Fruit fly (Drosophila melanogaster) whole organism, embryonic: ENCODE results near the gene HINT1.

Experiments used
- Ada2b ChIP-seq: fragments of 200-800 bp; sonication (Bioruptor generic); IDR thresholded peaks from 2 replicates; pipeline ENCODE4 v1.3.6; 2022; ENCODE audit warnings: missing biosample characterization, missing genetic modification characterization
- Aef1 ChIP-seq: fragments of 200-800 bp; sonication (Bioruptor generic); IDR thresholded peaks from 3 replicates; pipeline ENCODE4 v1.3.6; 2022; ENCODE audit warnings: missing biosample characterization, missing genetic modification characterization
- CG10321 ChIP-seq: fragments of 200-800 bp; sonication (Bioruptor generic); IDR thresholded peaks from 2 replicates; pipeline ENCODE4 v1.3.6; 2022; ENCODE audit warnings: missing biosample characterization, missing genetic modification characterization
- CG10654 ChIP-seq: fragments of 200-800 bp; sonication (Bioruptor generic); optimal IDR thresholded peaks from 2 replicates; lab custom pipeline; 2016; ENCODE audit warnings: missing biosample characterization, missing genetic modification characterization
- CG11723 ChIP-seq: fragments of 200-800 bp; sonication (Bioruptor generic); optimal IDR thresholded peaks from 2 replicates; lab custom pipeline; 2017; ENCODE audit warnings: missing biosample characterization, mild to moderate bottlenecking, missing genetic modification characterization
- CG12769 ChIP-seq: fragments of 200-800 bp; sonication (Bioruptor generic); optimal IDR thresholded peaks from 2 replicates; lab custom pipeline; 2019; ENCODE audit warnings: missing biosample characterization, mild to moderate bottlenecking, missing genetic modification characterization, moderate library complexity
- CG13296 ChIP-seq: fragments of 200-800 bp; sonication (Bioruptor generic); optimal IDR thresholded peaks from 3 replicates; lab custom pipeline; 2018; ENCODE audit warnings: missing biosample characterization, mild to moderate bottlenecking, missing genetic modification characterization
- CG13424 ChIP-seq: fragments of 200-800 bp; sonication (Bioruptor generic); optimal IDR thresholded peaks from 2 replicates; lab custom pipeline; 2019; ENCODE audit warnings: missing biosample characterization, mild to moderate bottlenecking, missing genetic modification characterization, moderate library complexity
- CG13775 ChIP-seq: fragments of 200-800 bp; sonication (Bioruptor generic); optimal IDR thresholded peaks from 3 replicates; lab custom pipeline; 2017; ENCODE audit warnings: missing biosample characterization, mild to moderate bottlenecking, missing genetic modification characterization
- CG14710 ChIP-seq: fragments of 200-800 bp; sonication (Bioruptor generic); optimal IDR thresholded peaks from 3 replicates; lab custom pipeline; 2019; ENCODE audit warnings: missing biosample characterization, mild to moderate bottlenecking, missing genetic modification characterization, moderate library complexity
- CG1647 ChIP-seq: fragments of 200-800 bp; sonication (Bioruptor generic); optimal IDR thresholded peaks from 3 replicates; lab custom pipeline; 2016; ENCODE audit warnings: missing biosample characterization, missing genetic modification characterization
- CG17612 ChIP-seq: fragments of 200-800 bp; sonication (Bioruptor generic); IDR thresholded peaks from 2 replicates; pipeline ENCODE4 v1.3.6; 2022; ENCODE audit warnings: missing biosample characterization, missing genetic modification characterization
- CG2199 ChIP-seq: fragments of 200-800 bp; sonication (Bioruptor generic); IDR thresholded peaks from 3 replicates; pipeline ENCODE4 v1.3.6; 2022; ENCODE audit warnings: missing biosample characterization, missing genetic modification characterization
- CG31365 ChIP-seq: fragments of 200-800 bp; sonication (Bioruptor generic); optimal IDR thresholded peaks from 2 replicates; lab custom pipeline; 2018; ENCODE audit warnings: missing biosample characterization, mild to moderate bottlenecking, missing genetic modification characterization
- CG6175 ChIP-seq: fragments of 200-800 bp; sonication (Bioruptor generic); IDR thresholded peaks from 3 replicates; pipeline ENCODE4 v1.3.6; 2022; ENCODE audit warnings: missing biosample characterization, missing genetic modification characterization
- CG8388 ChIP-seq: fragments of 200-800 bp; sonication (Bioruptor generic); optimal IDR thresholded peaks from 2 replicates; lab custom pipeline; 2019; ENCODE audit warnings: missing biosample characterization, mild to moderate bottlenecking, missing genetic modification characterization, moderate library complexity
- CTCF ChIP-seq: fragments of 200-800 bp; sonication (Bioruptor generic); optimal IDR thresholded peaks from 2 replicates; lab custom pipeline; 2017; ENCODE audit warnings: missing biosample characterization, mild to moderate bottlenecking, missing genetic modification characterization, moderate library complexity
- D19B ChIP-seq: fragments of 200-800 bp; sonication (Bioruptor generic); optimal IDR thresholded peaks from 2 replicates; lab custom pipeline; 2017; ENCODE audit warnings: missing biosample characterization, mild to moderate bottlenecking, missing genetic modification characterization
- Dad ChIP-seq: fragments of 200-800 bp; sonication (Bioruptor generic); optimal IDR thresholded peaks from 3 replicates; lab custom pipeline; 2016; ENCODE audit warnings: missing biosample characterization, missing genetic modification characterization
- Doc2 ChIP-seq: fragments of 200-800 bp; sonication (Bioruptor generic); IDR thresholded peaks from 2 replicates; pipeline ENCODE4 v1.3.6; 2022; ENCODE audit warnings: missing biosample characterization, missing genetic modification characterization
- Dp ChIP-seq: fragments of 200-800 bp; sonication (Bioruptor generic); optimal IDR thresholded peaks from 2 replicates; lab custom pipeline; 2018; ENCODE audit warnings: missing biosample characterization, mild to moderate bottlenecking, missing genetic modification characterization, moderate library complexity
- Fer1 ChIP-seq: fragments of 200-800 bp; sonication (Bioruptor generic); optimal IDR thresholded peaks from 2 replicates; lab custom pipeline; 2017; ENCODE audit warnings: missing biosample characterization, mild to moderate bottlenecking, missing genetic modification characterization
- Fer3 ChIP-seq: fragments of 200-800 bp; sonication (Bioruptor generic); optimal IDR thresholded peaks from 2 replicates; lab custom pipeline; 2018; ENCODE audit warnings: missing biosample characterization, mild to moderate bottlenecking, missing genetic modification characterization, moderate library complexity
- HLH54F ChIP-seq: fragments of 200-800 bp; sonication (Bioruptor generic); optimal IDR thresholded peaks from 3 replicates; lab custom pipeline; 2016; ENCODE audit warnings: missing biosample characterization, missing genetic modification characterization
- Lhr ChIP-seq: fragments of 200-800 bp; sonication (Bioruptor generic); optimal IDR thresholded peaks from 3 replicates; lab custom pipeline; 2017; ENCODE audit warnings: mild to moderate bottlenecking, missing biosample characterization, missing genetic modification reagents, missing genetic modification characterization
- Mrtf ChIP-seq: fragments of 200-800 bp; sonication (Bioruptor generic); IDR thresholded peaks from 3 replicates; pipeline ENCODE4 v1.3.6; 2022; ENCODE audit warnings: missing biosample characterization, missing genetic modification characterization
- NK7.1 ChIP-seq: fragments of 200-800 bp; sonication (Bioruptor generic); optimal IDR thresholded peaks from 3 replicates; lab custom pipeline; 2016; ENCODE audit warnings: missing biosample characterization, missing genetic modification characterization
- PHDP ChIP-seq: fragments of 200-800 bp; sonication (Bioruptor generic); optimal IDR thresholded peaks from 3 replicates; lab custom pipeline; 2018; ENCODE audit warnings: missing biosample characterization, mild to moderate bottlenecking, missing genetic modification characterization, moderate library complexity
- amos ChIP-seq: fragments of 200-800 bp; sonication (Bioruptor generic); IDR thresholded peaks from 2 replicates; pipeline ENCODE4 v1.3.6; 2022; ENCODE audit warnings: missing biosample characterization, missing genetic modification characterization; ENCODE audit not compliant: partially characterized antibody
- ap ChIP-seq: fragments of 200-800 bp; sonication (Bioruptor generic); IDR thresholded peaks from 2 replicates; pipeline ENCODE4 v1.3.6; 2022; ENCODE audit warnings: missing biosample characterization, missing genetic modification characterization
- ato ChIP-seq: fragments of 200-800 bp; sonication (Bioruptor generic); IDR thresholded peaks from 2 replicates; pipeline ENCODE4 v1.3.6; 2022; ENCODE audit warnings: missing biosample characterization, missing genetic modification characterization; ENCODE audit not compliant: partially characterized antibody
- cg ChIP-seq: fragments of 200-800 bp; sonication (Bioruptor generic); optimal IDR thresholded peaks from 3 replicates; lab custom pipeline; 2019; ENCODE audit warnings: missing biosample characterization, mild to moderate bottlenecking, missing genetic modification characterization, moderate library complexity
- ci ChIP-seq: fragments of 200-800 bp; sonication (Bioruptor generic); IDR thresholded peaks from 3 replicates; pipeline ENCODE4 v1.3.6; 2022; ENCODE audit warnings: missing biosample characterization, missing genetic modification characterization
- ewg ChIP-seq: fragments of 200-800 bp; sonication (Bioruptor generic); optimal IDR thresholded peaks from 3 replicates; lab custom pipeline; 2017; ENCODE audit warnings: mild to moderate bottlenecking, missing biosample characterization, missing genetic modification reagents, missing genetic modification characterization
- fd102C ChIP-seq: fragments of 200-800 bp; sonication (Bioruptor generic); optimal IDR thresholded peaks from 2 replicates; lab custom pipeline; 2018; ENCODE audit warnings: missing biosample characterization, mild to moderate bottlenecking, missing genetic modification characterization, moderate library complexity
- fd3F ChIP-seq: fragments of 200-800 bp; sonication (Bioruptor generic); optimal IDR thresholded peaks from 2 replicates; lab custom pipeline; 2018; ENCODE audit warnings: missing biosample characterization, mild to moderate bottlenecking, missing genetic modification characterization, moderate library complexity
- ftz-f1 ChIP-seq: fragments of 200-800 bp; sonication (Bioruptor generic); optimal IDR thresholded peaks from 2 replicates; lab custom pipeline; 2016; ENCODE audit warnings: missing biosample characterization, missing genetic modification characterization
- ind ChIP-seq: fragments of 200-800 bp; sonication (Bioruptor generic); optimal IDR thresholded peaks from 3 replicates; lab custom pipeline; 2016; ENCODE audit warnings: missing biosample characterization, missing genetic modification characterization
- inv ChIP-seq: fragments of 200-800 bp; sonication (Bioruptor generic); IDR thresholded peaks from 2 replicates; pipeline ENCODE4 v1.3.6; 2022; ENCODE audit warnings: missing biosample characterization, missing genetic modification characterization; ENCODE audit not compliant: partially characterized antibody
- nerfin-2 ChIP-seq: fragments of 200-800 bp; sonication (Bioruptor generic); IDR thresholded peaks from 2 replicates; pipeline ENCODE4 v1.3.6; 2022; ENCODE audit warnings: missing biosample characterization, missing genetic modification characterization; ENCODE audit not compliant: partially characterized antibody
- odd ChIP-seq: fragments of 200-800 bp; sonication (Bioruptor generic); optimal IDR thresholded peaks from 2 replicates; lab custom pipeline; 2017; ENCODE audit warnings: missing biosample characterization, mild to moderate bottlenecking, missing genetic modification characterization
- p53 ChIP-seq: fragments of 200-800 bp; sonication (Bioruptor generic); optimal IDR thresholded peaks from 2 replicates; lab custom pipeline; 2016; ENCODE audit warnings: missing biosample characterization, missing genetic modification characterization
- slou ChIP-seq: fragments of 200-800 bp; sonication (Bioruptor generic); optimal IDR thresholded peaks from 3 replicates; lab custom pipeline; 2016; ENCODE audit warnings: missing biosample characterization, missing genetic modification characterization
- sna ChIP-seq: fragments of 200-800 bp; sonication (Bioruptor generic); IDR thresholded peaks from 2 replicates; pipeline ENCODE4 v1.3.6; 2022; ENCODE audit warnings: missing biosample characterization, missing genetic modification characterization; ENCODE audit not compliant: partially characterized antibody
- sob ChIP-seq: fragments of 200-800 bp; sonication (Bioruptor generic); IDR thresholded peaks from 2 replicates; pipeline ENCODE4 v1.3.6; 2022; ENCODE audit warnings: missing biosample characterization, missing genetic modification characterization
- tin ChIP-seq: fragments of 200-800 bp; sonication (Bioruptor generic); optimal IDR thresholded peaks from 3 replicates; lab custom pipeline; 2016; ENCODE audit warnings: missing biosample characterization, missing genetic modification characterization
- tio ChIP-seq: fragments of 200-800 bp; sonication (Bioruptor generic); optimal IDR thresholded peaks from 2 replicates; lab custom pipeline; 2017; ENCODE audit warnings: missing biosample characterization, missing genetic modification characterization, inconsistent platforms
- tll ChIP-seq, 2 experiments: fragments of 200-800 bp in 1 of 2; fragments of >200 bp in 1 of 2; sonication (Bioruptor generic) in 1 of 2; optimal IDR thresholded peaks; 2 replicates each; lab custom pipeline; 2017 to 2019; ENCODE audit warnings: missing biosample characterization in 2 of 2, missing genetic modification characterization in 2 of 2, mild to moderate bottlenecking in 1 of 2, moderate library complexity in 1 of 2
- twi ChIP-seq: fragments of 200-800 bp; optimal IDR thresholded peaks from 2 replicates; lab custom pipeline; 2019; ENCODE audit warnings: missing biosample characterization, mild to moderate bottlenecking, missing genetic modification characterization, moderate library complexity
- wek ChIP-seq: fragments of 200-800 bp; sonication (Bioruptor generic); optimal IDR thresholded peaks from 3 replicates; lab custom pipeline; 2018; ENCODE audit warnings: missing biosample characterization, mild to moderate bottlenecking, missing genetic modification characterization, moderate library complexity

HINT1 gene

dm6 chr2L:2751904-2752459 is 18.0 kb upstream of the HINT1 start, which contains the start of gene Bacc (continued):
- peak; percentile 25 for TF ChIP-seq CG31365 (tag; lab: Kevin White, UChicago)
- peak; percentile 42 for TF ChIP-seq wek (GFP tag; lab: Kevin White, UChicago)
- no peak for TF ChIP-seq nerfin-2 (GFP tag; lab: Robert Waterston, UW)
- no peak for TF ChIP-seq ci
- peak; percentile 72 for TF ChIP-seq slou
- TF ChIP-seq ap, result no peak
- TF ChIP-seq Fer3, result peak; percentile 83
- TF ChIP-seq Dad, result peak; percentile 75
- peak; percentile 89 for TF ChIP-seq HLH54F (GFP tag; lab: Kevin White, UChicago)
- no peak for TF ChIP-seq CG10321 (GFP tag; lab: Robert Waterston, UW)
- no peak for TF ChIP-seq Dp
- no peak for TF ChIP-seq CG6175
- peak; percentile 90 for TF ChIP-seq PHDP
- TF ChIP-seq CG10654 (GFP tag; lab: Kevin White, UChicago), result peak; percentile 80
- TF ChIP-seq CG17612 (GFP tag; lab: Robert Waterston, UW), result no peak
- peak; percentile 62 for TF ChIP-seq Lhr (GFP tag; lab: Kevin White, UChicago)
- no peak for TF ChIP-seq ato (GFP tag; lab: Robert Waterston, UW)
- TF ChIP-seq ftz-f1 (GFP tag; lab: Kevin White, UChicago), result no peak
- peak; percentile 91 for TF ChIP-seq CG13775
- TF ChIP-seq ind, result peak; percentile 89
- TF ChIP-seq Ada2b, result no peak
- no peak for TF ChIP-seq sob (GFP tag; lab: Robert Waterston, UW)
- peak; percentile 88 for TF ChIP-seq CG12769 (tag; lab: Kevin White, UChicago)
- TF ChIP-seq CTCF, result peak; percentile 37
- TF ChIP-seq fd102C, result no peak
- TF ChIP-seq NK7.1 (GFP tag; lab: Kevin White, UChicago), result peak; percentile 87
- TF ChIP-seq p53 (GFP tag; lab: Kevin White, UChicago), result peak; percentile 34
- peak; percentile 53 for TF ChIP-seq cg (GFP tag; lab: Kevin White, UChicago)
- TF ChIP-seq twi (tag; lab: Kevin White, UChicago), result peak; percentile 38
- TF ChIP-seq tin, result peak; percentile 80
- TF ChIP-seq Doc2 (GFP tag; lab: Robert Waterston, UW), result no peak
- peak; percentile 33 for TF ChIP-seq ewg (GFP tag; lab: Kevin White, UChicago)
- TF ChIP-seq D19B (GFP tag; lab: Kevin White, UChicago), result peak; percentile 40
- peak; percentile 87 for TF ChIP-seq CG13296 (GFP tag; lab: Kevin White, UChicago)
- no peak for TF ChIP-seq Aef1
- TF ChIP-seq tll (GFP tag; optimal IDR thresholded peaks at IDR 0.05; lab: Kevin White, UChicago), result no peak
- TF ChIP-seq tio (GFP tag; lab: Kevin White, UChicago), result peak; percentile 93
- peak; percentile 77 for TF ChIP-seq CG8388 (GFP tag; lab: Kevin White, UChicago)
- no peak for TF ChIP-seq Mrtf
- TF ChIP-seq amos (GFP tag; lab: Robert Waterston, UW), result no peak
- TF ChIP-seq CG11723, result peak; percentile 91
- TF ChIP-seq CG2199, result no peak
- no peak for TF ChIP-seq sna (GFP tag; lab: Robert Waterston, UW)
- TF ChIP-seq Fer1 (GFP tag; lab: Kevin White, UChicago), result peak; percentile 91
- TF ChIP-seq CG1647 (GFP tag; lab: Kevin White, UChicago), result peak; percentile 72
- TF ChIP-seq fd3F (GFP tag; lab: Kevin White, UChicago), result peak; percentile 82
- no peak for TF ChIP-seq inv (GFP tag; lab: Robert Waterston, UW)
- peak; percentile 69 for TF ChIP-seq CG14710 (tag; lab: Kevin White, UChicago)
- TF ChIP-seq odd (GFP tag; lab: Kevin White, UChicago), result peak; percentile 82
- peak; percentile 90 for TF ChIP-seq CG13424 (tag; lab: Kevin White, UChicago)
